Fruit fly (Drosophila melanogaster): ENCODE results near the gene CG12947.

CG12947 gene

dm6 chr3R:9754487-9754886 lies 25.4 kb upstream of the CG12947 start, which contains the start of gene Tti1:
Gene Tti1, minus strand, starts transcription at chr3R:9754686.
- no peak for TF ChIP-seq ttk (optimal IDR thresholded peaks at IDR 0.05)
- no peak for TF ChIP-seq h (optimal IDR thresholded peaks at IDR 0.05)
- no peak for TF ChIP-seq Sin3A (optimal IDR thresholded peaks at IDR 0.05)
- no peak for TF ChIP-seq Myc (optimal IDR thresholded peaks at IDR 0.05)

dm6 chr3R:9756187-9756586 lies 23.7 kb upstream of the CG12947 start, which contains the start of the genes Alg12 and Rpt3R:
Gene Alg12, plus strand, starts transcription at chr3R:9756491.
Gene Rpt3R, minus strand, starts transcription at chr3R:9756510.
- TF ChIP-seq Sin3A (optimal IDR thresholded peaks at IDR 0.05) (no peak), insv (optimal IDR thresholded peaks at IDR 0.05) (no peak), ttk (optimal IDR thresholded peaks at IDR 0.05) (no peak), psq (optimal IDR thresholded peaks at IDR 0.05) (no peak), h (optimal IDR thresholded peaks at IDR 0.05) (no peak), Myc (optimal IDR thresholded peaks at IDR 0.05) (no peak)

- no peak for TF ChIP-seq insv (optimal IDR thresholded peaks at IDR 0.05)
- TF ChIP-seq h (optimal IDR thresholded peaks at IDR 0.05) = no peak
- no peak for TF ChIP-seq ttk (optimal IDR thresholded peaks at IDR 0.05)
- no peak for TF ChIP-seq psq (optimal IDR thresholded peaks at IDR 0.05)
- TF ChIP-seq Myc (optimal IDR thresholded peaks at IDR 0.05) = no peak
- TF ChIP-seq Sin3A (optimal IDR thresholded peaks at IDR 0.05) = no peak
Measured at dm6 chr3R:9759360-9760191, 20.3 kb upstream of the CG12947 start, which contains the start of gene Mpi. Gene Mpi, plus strand, starts transcription at chr3R:9759622.

dm6 chr3R:9762955-9763931 lies 16.6 kb upstream of the CG12947 start, which contains the start of the genes Snap24 and CG8478:
Gene Snap24, minus strand, starts transcription at chr3R:9763150.
Gene CG8478, plus strand, starts transcription at chr3R:9763650.
- no peak for TF ChIP-seq Sin3A (optimal IDR thresholded peaks at IDR 0.05)
- no peak for TF ChIP-seq Myc (optimal IDR thresholded peaks at IDR 0.05)
- no peak for TF ChIP-seq psq (optimal IDR thresholded peaks at IDR 0.05)
- no peak for TF ChIP-seq insv (optimal IDR thresholded peaks at IDR 0.05)
- TF ChIP-seq ttk (optimal IDR thresholded peaks at IDR 0.05) = no peak
- TF ChIP-seq h (optimal IDR thresholded peaks at IDR 0.05) = no peak

dm6 chr3R:9767620-9768592 lies 12.0 kb upstream of the CG12947 start, which contains the start of gene Naa80:
Gene Naa80, plus strand, starts transcription at chr3R:9767834.
- no peak for TF ChIP-seq h (optimal IDR thresholded peaks at IDR 0.05)
- no peak for TF ChIP-seq Sin3A (optimal IDR thresholded peaks at IDR 0.05)
- no peak for TF ChIP-seq Myc (optimal IDR thresholded peaks at IDR 0.05)
- TF ChIP-seq ttk (optimal IDR thresholded peaks at IDR 0.05) = no peak
- TF ChIP-seq insv (optimal IDR thresholded peaks at IDR 0.05) = no peak
- TF ChIP-seq psq (optimal IDR thresholded peaks at IDR 0.05) = no peak

- TF ChIP-seq h (optimal IDR thresholded peaks at IDR 0.05) (no peak), Sin3A (optimal IDR thresholded peaks at IDR 0.05) (no peak), insv (optimal IDR thresholded peaks at IDR 0.05) (no peak), ttk (optimal IDR thresholded peaks at IDR 0.05) (no peak), Myc (optimal IDR thresholded peaks at IDR 0.05) (no peak), psq (optimal IDR thresholded peaks at IDR 0.05) (no peak)
Measured at dm6 chr3R:9768884-9769283, 11.0 kb upstream of the CG12947 start, which contains the start of gene MED6. Gene MED6, minus strand, starts transcription at chr3R:9768984.

dm6 chr3R:9770127-9770526 lies 9.7 kb upstream of the CG12947 start:
- no peak for TF ChIP-seq psq (optimal IDR thresholded peaks at IDR 0.05)
- no peak for TF ChIP-seq h (optimal IDR thresholded peaks at IDR 0.05)
- TF ChIP-seq ttk (optimal IDR thresholded peaks at IDR 0.05) = no peak
- no peak for TF ChIP-seq Sin3A (optimal IDR thresholded peaks at IDR 0.05)
- TF ChIP-seq insv (optimal IDR thresholded peaks at IDR 0.05) = no peak
- no peak for TF ChIP-seq Myc (optimal IDR thresholded peaks at IDR 0.05)

- TF ChIP-seq psq (optimal IDR thresholded peaks at IDR 0.05) (no peak), h (optimal IDR thresholded peaks at IDR 0.05) (no peak), Sin3A (optimal IDR thresholded peaks at IDR 0.05) (no peak), ttk (optimal IDR thresholded peaks at IDR 0.05) (no peak), insv (optimal IDR thresholded peaks at IDR 0.05) (no peak), Myc (optimal IDR thresholded peaks at IDR 0.05) (no peak)
Measured at dm6 chr3R:9771519-9771972, 8.3 kb upstream of the CG12947 start, which contains the start of gene CG9471. Gene CG9471, minus strand, starts transcription at chr3R:9771542.

dm6 chr3R:9774147-9774546 lies 5.7 kb upstream of the CG12947 start, which contains the start of gene Whamy:
Gene Whamy, minus strand, starts transcription at chr3R:9774419.
- TF ChIP-seq Sin3A (optimal IDR thresholded peaks at IDR 0.05) (no peak), ttk (optimal IDR thresholded peaks at IDR 0.05) (no peak), h (optimal IDR thresholded peaks at IDR 0.05) (no peak), insv (optimal IDR thresholded peaks at IDR 0.05) (no peak), psq (optimal IDR thresholded peaks at IDR 0.05) (no peak), Myc (optimal IDR thresholded peaks at IDR 0.05) (no peak)

- no peak for TF ChIP-seq Myc (optimal IDR thresholded peaks at IDR 0.05)
- no peak for TF ChIP-seq insv (optimal IDR thresholded peaks at IDR 0.05)
- TF ChIP-seq ttk (optimal IDR thresholded peaks at IDR 0.05) = no peak
- no peak for TF ChIP-seq h (optimal IDR thresholded peaks at IDR 0.05)
- TF ChIP-seq Sin3A (optimal IDR thresholded peaks at IDR 0.05) = no peak
- no peak for TF ChIP-seq psq (optimal IDR thresholded peaks at IDR 0.05)
Measured at dm6 chr3R:9774821-9775220, 5.0 kb upstream of the CG12947 start, which contains the start of gene topi. Gene topi, plus strand, starts transcription at chr3R:9775121.
